Worm (Caenorhabditis elegans): ENCODE data around the gene clec-36.

The clec-36 gene

ce11 chrV:16840961-16841360 lies 7.4 kb downstream of the clec-36 start, which contains the start of gene clec-40:
TSS of gene clec-40 (minus strand) at chrV:16841061.
- TF ChIP-seq F49E8.2 (tag; optimal IDR thresholded peaks at IDR 0.05; ENCODE audit: borderline replicate concordance) = no peak
- TF ChIP-seq egl-27 (tag; optimal IDR thresholded peaks at IDR 0.05) = no peak
- TF ChIP-seq Y75B8A.6 (GFP tag; IDR thresholded peaks at IDR 0.05) = no peak
- no peak for TF ChIP-seq dve-1 (tag; optimal IDR thresholded peaks at IDR 0.05; ENCODE audit: insufficient read depth)

DNA sequence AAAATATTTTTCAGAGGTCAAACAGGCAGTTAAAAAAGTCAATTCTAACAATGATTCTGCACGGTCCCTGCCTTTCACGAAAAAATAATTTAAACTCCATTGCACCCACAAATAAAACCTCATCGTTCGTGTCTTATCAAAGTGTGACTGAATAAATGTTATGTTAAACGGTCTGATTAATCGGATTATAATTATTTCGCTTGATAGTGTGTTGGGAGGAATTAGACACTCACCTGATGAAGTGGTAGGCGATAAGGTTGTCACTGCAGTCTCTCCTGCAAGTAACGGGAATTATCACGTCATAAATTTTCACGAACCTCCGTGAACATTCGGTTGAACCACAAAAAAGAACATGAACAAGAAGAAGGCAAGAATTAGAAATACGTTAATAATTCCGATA lies 8.1 kb downstream of the clec-36 start:
- TF ChIP-seq madf-9 (GFP tag; conservative IDR thresholded peaks at IDR 0.05) (no peak), F26F4.8 (GFP tag; conservative IDR thresholded peaks at IDR 0.05) (no peak), Y75B8A.6 (GFP tag; IDR thresholded peaks at IDR 0.05) (no peak), rbr-2 (tag; optimal IDR thresholded peaks at IDR 0.05) (no peak), T26A8.4 (GFP tag; IDR thresholded peaks at IDR 0.05) (no peak), nhr-237 (tag; optimal IDR thresholded peaks at IDR 0.05) (no peak), pqm-1 (tag; optimal IDR thresholded peaks at IDR 0.05) (peak; percentile 88), unc-130 (GFP tag; optimal IDR thresholded peaks at IDR 0.05) (no peak), zfp-2 (tag; optimal IDR thresholded peaks at IDR 0.05) (no peak), dmd-9 (GFP tag; IDR thresholded peaks at IDR 0.05) (no peak), nhr-10 (tag; optimal IDR thresholded peaks at IDR 0.05) (no peak), dmd-6 (GFP tag; IDR thresholded peaks at IDR 0.05) (peak; percentile 74), nhr-28 (tag; optimal IDR thresholded peaks at IDR 0.05) (peak; percentile 45), hlh-11 (tag; optimal IDR thresholded peaks at IDR 0.05) (peak; percentile 60)

ce11 chrV:16838435-16838834 lies 10.0 kb downstream of the clec-36 start:
- TF ChIP-seq vab-7 (GFP tag; IDR thresholded peaks at IDR 0.05) = no peak
- peak; percentile 59 for TF ChIP-seq set-16 (GFP tag; IDR thresholded peaks at IDR 0.05)

ce11 chrV:16836100-16836499 lies 12.3 kb downstream of the clec-36 start:
- no peak for TF ChIP-seq hif-1 (tag; optimal IDR thresholded peaks at IDR 0.05)
- peak in 1 of 2 experiments; percentile 91 for TF ChIP-seq unc-62 (GFP tag; optimal IDR thresholded peaks at IDR 0.05 in 1 of 2)
- no peak for TF ChIP-seq unc-62 (tag; optimal IDR thresholded peaks at IDR 0.05)
- peak; percentile 13 for TF ChIP-seq hlh-11 (tag; optimal IDR thresholded peaks at IDR 0.05)

DNA sequence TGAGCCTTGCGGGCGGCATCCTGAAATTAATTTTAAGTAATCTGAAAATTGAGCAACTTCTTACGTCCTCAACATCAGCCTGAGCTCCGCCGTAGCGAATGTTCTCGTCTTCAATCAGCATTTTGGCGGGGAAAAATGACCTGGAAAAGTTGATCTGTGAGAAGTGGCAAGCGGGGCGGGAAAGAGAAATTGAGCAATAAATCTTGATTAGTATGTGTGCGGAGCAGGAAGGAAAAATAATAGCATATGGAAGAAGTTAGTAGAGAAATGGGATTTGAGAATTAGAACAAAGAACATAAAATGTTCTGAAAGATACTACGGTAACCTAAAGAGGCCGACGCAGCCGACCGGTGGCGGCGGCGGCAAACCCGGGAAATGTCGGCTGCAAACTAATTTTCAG lies 13.4 kb downstream of the clec-36 start, which contains the start of gene tni-3:
Gene tni-3, minus strand, starts transcription at position 140 of the 400 bp plus-strand sequence.
- TF ChIP-seq cey-2 (tag; optimal IDR thresholded peaks at IDR 0.05; ENCODE audit: borderline replicate concordance, insufficient read depth) (no peak), F49E8.2 (tag; optimal IDR thresholded peaks at IDR 0.05; ENCODE audit: borderline replicate concordance) (no peak), nhr-42 (GFP tag; IDR thresholded peaks at IDR 0.05) (no peak), rbr-2 (tag; optimal IDR thresholded peaks at IDR 0.05) (no peak), unc-62 (GFP tag; optimal IDR thresholded peaks at IDR 0.05 in 1 of 2) (no peak), unc-62 (tag; optimal IDR thresholded peaks at IDR 0.05) (no peak), nhr-77 (tag; optimal IDR thresholded peaks at IDR 0.05) (no peak)

DNA sequence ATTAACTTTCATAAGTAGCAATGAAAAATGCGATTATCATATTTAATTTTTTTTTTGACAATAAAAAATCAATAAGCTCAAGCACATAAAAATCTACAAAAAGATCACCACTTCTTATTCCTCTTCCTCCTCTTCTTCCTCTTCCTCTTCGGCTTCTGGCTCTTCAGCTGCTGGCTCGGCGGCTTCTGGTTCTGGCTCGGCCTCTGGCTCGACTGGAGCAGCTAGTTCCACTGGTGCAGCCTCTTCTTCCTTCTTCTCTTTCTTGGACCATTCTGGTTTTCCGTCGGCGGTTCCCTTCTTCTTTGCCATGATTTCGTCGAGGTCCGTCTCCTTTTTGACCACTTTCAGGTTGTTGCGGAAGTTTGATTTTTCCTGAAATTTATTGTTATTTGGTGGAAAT lies 14.7 kb downstream of the clec-36 start:
- TF ChIP-seq mdt-29 (GFP tag; IDR thresholded peaks at IDR 0.05) (no peak), lir-3 (tag; optimal IDR thresholded peaks at IDR 0.05) (no peak), set-16 (GFP tag; IDR thresholded peaks at IDR 0.05) (peak; percentile 86)

- TF ChIP-seq sdz-12 (GFP tag; optimal IDR thresholded peaks at IDR 0.05) = no peak
- no peak for TF ChIP-seq fos-1 (tag; optimal IDR thresholded peaks at IDR 0.05)
- TF ChIP-seq nhr-11 (tag; optimal IDR thresholded peaks at IDR 0.05) = no peak
Measured at ce11 chrV:16832865-16833264, 15.5 kb downstream of the clec-36 start, which contains the start of gene phy-3. TSS of gene phy-3 (plus strand) at chrV:16833165.
